Fruit fly (Drosophila melanogaster) whole organism, wandering third instar larva: ENCODE data around the gene CG5355.
A peak's percentile ranks its signal among the peaks of the same experiment; 100 is the strongest.

Experiments
- Abd-B ChIP-seq: fragments of >200 bp; optimal IDR thresholded peaks from 2 replicates; lab custom pipeline; 2017; ENCODE audit warnings: missing biosample characterization, missing genetic modification characterization
- Mio ChIP-seq: sonication (Bioruptor generic); optimal IDR thresholded peaks from 2 replicates; lab custom pipeline; 2016; ENCODE audit warnings: missing biosample characterization, missing genetic modification characterization
- psq ChIP-seq: fragments of 200-800 bp; sonication (Bioruptor generic); optimal IDR thresholded peaks from 3 replicates; lab custom pipeline; 2017; ENCODE audit warnings: missing biosample characterization, mild to moderate bottlenecking, missing genetic modification characterization, moderate library complexity
- sv ChIP-seq: fragments of 200-800 bp; sonication (Bioruptor generic); optimal IDR thresholded peaks from 3 replicates; lab custom pipeline; 2016; ENCODE audit warnings: missing biosample characterization, missing genetic modification characterization
- woc ChIP-seq: sonication (Bioruptor generic); optimal IDR thresholded peaks from 2 replicates; lab custom pipeline; 2016; ENCODE audit warnings: missing biosample characterization, mild to moderate bottlenecking, missing genetic modification characterization

DNA sequence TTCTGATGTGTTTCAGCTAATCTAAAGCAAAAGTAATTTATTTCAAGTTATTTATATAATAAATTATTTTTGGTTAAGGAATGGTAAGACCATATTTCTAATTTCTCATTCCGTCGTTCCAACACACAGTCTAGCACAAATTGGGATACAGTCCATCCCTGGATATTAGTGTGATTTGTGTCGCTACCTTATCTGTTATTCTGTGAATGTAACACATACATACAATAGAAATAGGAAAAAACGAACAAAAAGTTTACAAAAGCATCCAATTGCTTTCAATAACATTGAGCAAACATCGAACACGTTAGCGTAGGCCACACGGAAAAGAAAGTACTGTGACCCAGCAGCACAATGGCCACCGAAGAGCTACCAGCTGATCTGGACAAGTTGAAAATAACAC, 46.7 kb downstream of the CG5355 start, which contains the start of gene CG5056:
- TF ChIP-seq woc (GFP tag; lab: Kevin White, UChicago) = peak; percentile 64
- TF ChIP-seq sv (GFP tag; lab: Kevin White, UChicago) = no peak
- TF ChIP-seq Mio (GFP tag; lab: Kevin White, UChicago) = no peak
- no peak for TF ChIP-seq Abd-B
- TF ChIP-seq psq (GFP tag; lab: Kevin White, UChicago) = no peak
